Fruit fly (Drosophila melanogaster) whole organism, embryonic: ENCODE measurements around the gene SoYb.

Experiments used
- Awh ChIP-seq: fragments of 200-800 bp; sonication (Bioruptor generic); IDR thresholded peaks from 2 replicates; pipeline ENCODE4, ENCODE4 v1.3.6; 2022; ENCODE audit warnings: missing biosample characterization, missing genetic modification characterization
- CG10147 ChIP-seq: fragments of 200-800 bp; sonication (Bioruptor generic); optimal IDR thresholded peaks from 2 replicates; lab custom pipeline; 2019; ENCODE audit warnings: missing biosample characterization, mild to moderate bottlenecking, missing genetic modification characterization, moderate library complexity
- CG10321 ChIP-seq: fragments of 200-800 bp; sonication (Bioruptor generic); IDR thresholded peaks from 2 replicates; pipeline ENCODE4 v1.3.6; 2022; ENCODE audit warnings: missing biosample characterization, missing genetic modification characterization
- CG10565 ChIP-seq: fragments of 200-800 bp; sonication (Bioruptor generic); optimal IDR thresholded peaks from 3 replicates; lab custom pipeline; 2016; ENCODE audit warnings: missing biosample characterization, mild to moderate bottlenecking, missing genetic modification characterization
- CG11560 ChIP-seq: fragments of 200-800 bp; sonication (Bioruptor generic); IDR thresholded peaks from 3 replicates; pipeline ENCODE4 v1.3.6; 2022; ENCODE audit warnings: missing biosample characterization, missing genetic modification characterization
- CG11696 ChIP-seq: fragments of 200-800 bp; sonication (Bioruptor generic); IDR thresholded peaks from 2 replicates; pipeline ENCODE4 v1.3.6; 2022; ENCODE audit warnings: missing biosample characterization, missing genetic modification characterization
- CG12236 ChIP-seq: fragments of 200-800 bp; sonication (Bioruptor generic); optimal IDR thresholded peaks from 2 replicates; lab custom pipeline; 2016; ENCODE audit warnings: missing biosample characterization, missing genetic modification characterization
- CG12942 ChIP-seq: fragments of 200-800 bp; sonication (Bioruptor generic); optimal IDR thresholded peaks from 3 replicates; lab custom pipeline; 2016; ENCODE audit warnings: missing biosample characterization, missing genetic modification characterization
- CG13775 ChIP-seq: fragments of 200-800 bp; sonication (Bioruptor generic); optimal IDR thresholded peaks from 3 replicates; lab custom pipeline; 2017; ENCODE audit warnings: missing biosample characterization, mild to moderate bottlenecking, missing genetic modification characterization
- CG16815 ChIP-seq: fragments of 200-800 bp; sonication (Bioruptor generic); optimal IDR thresholded peaks from 3 replicates; lab custom pipeline; 2017; ENCODE audit warnings: missing biosample characterization, mild to moderate bottlenecking, missing genetic modification characterization
- CG17612 ChIP-seq: fragments of 200-800 bp; sonication (Bioruptor generic); IDR thresholded peaks from 2 replicates; pipeline ENCODE4 v1.3.6; 2022; ENCODE audit warnings: missing biosample characterization, missing genetic modification characterization
- CG3838 ChIP-seq: fragments of 200-800 bp; sonication (Bioruptor generic); optimal IDR thresholded peaks from 3 replicates; lab custom pipeline; 2016; ENCODE audit warnings: missing biosample characterization, missing genetic modification characterization
- CG7372 ChIP-seq: fragments of 200-800 bp; sonication (Bioruptor generic); IDR thresholded peaks from 2 replicates; pipeline ENCODE4 v1.3.6; 2022; ENCODE audit warnings: missing biosample characterization, missing genetic modification characterization
- CG7786 ChIP-seq: fragments of 200-800 bp; sonication (Bioruptor generic); optimal IDR thresholded peaks from 2 replicates; lab custom pipeline; 2016; ENCODE audit warnings: missing biosample characterization, missing genetic modification characterization
- CG8089 ChIP-seq: fragments of 200-800 bp; sonication (Bioruptor generic); optimal IDR thresholded peaks from 3 replicates; lab custom pipeline; 2016; ENCODE audit warnings: missing biosample characterization, missing genetic modification characterization
- CG8281 ChIP-seq: fragments of 200-800 bp; sonication (Bioruptor generic); optimal IDR thresholded peaks from 2 replicates; lab custom pipeline; 2018; ENCODE audit warnings: missing biosample characterization, mild to moderate bottlenecking, missing genetic modification characterization, moderate library complexity
- CG9609 ChIP-seq: fragments of 200-800 bp; sonication (Bioruptor generic); optimal IDR thresholded peaks from 3 replicates; lab custom pipeline; 2016; ENCODE audit warnings: missing biosample characterization, missing genetic modification characterization
- CG9797 ChIP-seq: fragments of 200-800 bp; sonication (Bioruptor generic); optimal IDR thresholded peaks from 3 replicates; lab custom pipeline; 2018; ENCODE audit warnings: missing biosample characterization, mild to moderate bottlenecking, missing genetic modification characterization
- Chrac-16 ChIP-seq: fragments of 200-800 bp; sonication (Bioruptor generic); optimal IDR thresholded peaks from 3 replicates; lab custom pipeline; 2016; ENCODE audit warnings: missing biosample characterization, missing genetic modification characterization
- D ChIP-seq, 2 experiments: fragments of 200-800 bp in 1 of 2; fragments of >200 bp in 1 of 2; sonication (Bioruptor generic) in 1 of 2; optimal IDR thresholded peaks; 2 replicates in 1 of 2; 3 replicates in 1 of 2; lab custom pipeline; 2017; ENCODE audit warnings: mild to moderate bottlenecking in 1 of 2, missing biosample characterization in 1 of 2, missing genetic modification characterization in 1 of 2, missing genetic modification reagents in 1 of 2
- Dbx ChIP-seq: fragments of 200-800 bp; sonication (Bioruptor generic); IDR thresholded peaks from 3 replicates; pipeline ENCODE4 v1.3.6; 2022; ENCODE audit warnings: missing biosample characterization, missing genetic modification characterization
- Deaf1 ChIP-seq: fragments of 200-800 bp; optimal IDR thresholded peaks from 3 replicates; lab custom pipeline; 2019; ENCODE audit warnings: missing biosample characterization, mild to moderate bottlenecking, missing genetic modification characterization, moderate library complexity
- Dref ChIP-seq: fragments of 200-800 bp; sonication (Bioruptor generic); IDR thresholded peaks from 2 replicates; pipeline ENCODE4 v1.3.6; 2022; ENCODE audit warnings: missing biosample characterization, missing genetic modification characterization
- E2f2 ChIP-seq: fragments of 200-800 bp; sonication (Bioruptor generic); IDR thresholded peaks from 2 replicates; pipeline ENCODE4 v1.3.6; 2022; ENCODE audit warnings: missing biosample characterization, missing genetic modification characterization
- Fer1 ChIP-seq: fragments of 200-800 bp; sonication (Bioruptor generic); optimal IDR thresholded peaks from 2 replicates; lab custom pipeline; 2017; ENCODE audit warnings: missing biosample characterization, mild to moderate bottlenecking, missing genetic modification characterization
- Hand ChIP-seq: fragments of 200-800 bp; sonication (Bioruptor generic); optimal IDR thresholded peaks from 2 replicates; lab custom pipeline; 2017; ENCODE audit warnings: mild to moderate bottlenecking, missing biosample characterization, missing genetic modification reagents, missing genetic modification characterization
- Hr51 ChIP-seq, 2 experiments: fragments of 200-800 bp; sonication (Bioruptor generic); optimal IDR thresholded peaks; 2 replicates in 1 of 2; 3 replicates in 1 of 2; lab custom pipeline; 2016 to 2018; ENCODE audit warnings: missing biosample characterization in 2 of 2, missing genetic modification characterization in 2 of 2, mild to moderate bottlenecking in 1 of 2, moderate library complexity in 1 of 2
- Hsf ChIP-seq: fragments of 200-800 bp; sonication (Bioruptor generic); optimal IDR thresholded peaks from 3 replicates; lab custom pipeline; 2016; ENCODE audit warnings: missing biosample characterization, missing genetic modification characterization
- Lhr ChIP-seq: fragments of 200-800 bp; sonication (Bioruptor generic); optimal IDR thresholded peaks from 3 replicates; lab custom pipeline; 2017; ENCODE audit warnings: mild to moderate bottlenecking, missing biosample characterization, missing genetic modification reagents, missing genetic modification characterization
- NfI ChIP-seq: fragments of 200-800 bp; sonication (Bioruptor generic); optimal IDR thresholded peaks from 3 replicates; lab custom pipeline; 2018; ENCODE audit warnings: missing biosample characterization, mild to moderate bottlenecking, missing genetic modification characterization, moderate library complexity
- Rfx ChIP-seq: fragments of 200-800 bp; sonication (Bioruptor generic); IDR thresholded peaks from 2 replicates; pipeline ENCODE4 v1.3.6; 2022; ENCODE audit warnings: missing biosample characterization, missing genetic modification characterization
- Sox100B ChIP-seq: fragments of 200-800 bp; sonication (Bioruptor generic); optimal IDR thresholded peaks from 3 replicates; lab custom pipeline; 2018; ENCODE audit warnings: missing biosample characterization, mild to moderate bottlenecking, missing genetic modification characterization
- Sry-β ChIP-seq: fragments of 200-800 bp; sonication (Bioruptor generic); optimal IDR thresholded peaks from 2 replicates; lab custom pipeline; 2018; ENCODE audit warnings: missing biosample characterization, mild to moderate bottlenecking, missing genetic modification characterization, moderate library complexity
- Sry-δ ChIP-seq: fragments of 200-800 bp; sonication (Bioruptor generic); optimal IDR thresholded peaks from 2 replicates; lab custom pipeline; 2016; ENCODE audit warnings: missing biosample characterization, missing genetic modification characterization
- Ssrp ChIP-seq: fragments of 200-800 bp; sonication (Bioruptor generic); optimal IDR thresholded peaks from 2 replicates; lab custom pipeline; 2018; ENCODE audit warnings: missing biosample characterization, mild to moderate bottlenecking, missing genetic modification characterization, moderate library complexity
- ara ChIP-seq: fragments of 200-800 bp; sonication (Bioruptor generic); IDR thresholded peaks from 2 replicates; pipeline ENCODE4 v1.3.6; 2022; ENCODE audit warnings: missing biosample characterization, missing genetic modification characterization
- br ChIP-seq: fragments of >200 bp; optimal IDR thresholded peaks from 2 replicates; lab custom pipeline; 2017
- dan ChIP-seq: fragments of 200-800 bp; sonication (Bioruptor generic); IDR thresholded peaks from 2 replicates; pipeline ENCODE4 v1.3.6; 2022; ENCODE audit warnings: missing biosample characterization, missing genetic modification characterization
- hth ChIP-seq: fragments of >200 bp; optimal IDR thresholded peaks from 2 replicates; lab custom pipeline; 2017; ENCODE audit warnings: inconsistent platforms
- kah ChIP-seq: fragments of 200-800 bp; sonication (Bioruptor generic); optimal IDR thresholded peaks from 2 replicates; lab custom pipeline; 2018; ENCODE audit warnings: missing biosample characterization, mild to moderate bottlenecking, missing genetic modification characterization
- kni ChIP-seq: fragments of 200-800 bp; sonication (Bioruptor generic); optimal IDR thresholded peaks from 3 replicates; lab custom pipeline; 2017; ENCODE audit warnings: mild to moderate bottlenecking, missing biosample characterization, missing genetic modification reagents, missing genetic modification characterization
- nerfin-1 ChIP-seq: fragments of 200-800 bp; sonication (Bioruptor generic); optimal IDR thresholded peaks from 3 replicates; lab custom pipeline; 2019; ENCODE audit warnings: missing biosample characterization, mild to moderate bottlenecking, missing genetic modification characterization, moderate library complexity
- onecut ChIP-seq: fragments of 200-800 bp; sonication (Bioruptor generic); IDR thresholded peaks from 2 replicates; pipeline ENCODE4 v1.3.6; 2022; ENCODE audit warnings: missing biosample characterization, missing genetic modification characterization
- pan ChIP-seq, 4 experiments: fragments of >200 bp in 3 of 4; fragments of 200-800 bp in 1 of 4; sonication (Bioruptor generic) in 1 of 4; optimal IDR thresholded peaks in 3 of 4; IDR thresholded peaks in 1 of 4; 2 replicates each; pipeline versions ENCODE4 v1.3.6 to Lab custom; 2017 to 2022; ENCODE audit warnings: missing biosample characterization in 2 of 4, missing genetic modification characterization in 2 of 4, mixed read lengths in 1 of 4
- sens-2 ChIP-seq: fragments of 200-800 bp; sonication (Bioruptor generic); IDR thresholded peaks from 2 replicates; pipeline ENCODE4 v1.3.6; 2022; ENCODE audit warnings: missing biosample characterization, missing genetic modification characterization
- sima ChIP-seq: fragments of 200-800 bp; sonication (Bioruptor generic); optimal IDR thresholded peaks from 2 replicates; lab custom pipeline; 2016; ENCODE audit warnings: missing biosample characterization, missing genetic modification characterization
- sisA ChIP-seq: fragments of 200-800 bp; sonication (Bioruptor generic); IDR thresholded peaks from 2 replicates; pipeline ENCODE4 v1.3.6; 2022; ENCODE audit warnings: missing biosample characterization, missing genetic modification characterization
- sug ChIP-seq: fragments of 200-800 bp; optimal IDR thresholded peaks from 2 replicates; lab custom pipeline; 2019; ENCODE audit warnings: missing biosample characterization, mild to moderate bottlenecking, missing genetic modification characterization, moderate library complexity
- usp ChIP-seq: fragments of >200 bp; optimal IDR thresholded peaks from 2 replicates; lab custom pipeline; 2017; ENCODE audit warnings: missing biosample characterization, missing genetic modification characterization

SoYb gene

DNA sequence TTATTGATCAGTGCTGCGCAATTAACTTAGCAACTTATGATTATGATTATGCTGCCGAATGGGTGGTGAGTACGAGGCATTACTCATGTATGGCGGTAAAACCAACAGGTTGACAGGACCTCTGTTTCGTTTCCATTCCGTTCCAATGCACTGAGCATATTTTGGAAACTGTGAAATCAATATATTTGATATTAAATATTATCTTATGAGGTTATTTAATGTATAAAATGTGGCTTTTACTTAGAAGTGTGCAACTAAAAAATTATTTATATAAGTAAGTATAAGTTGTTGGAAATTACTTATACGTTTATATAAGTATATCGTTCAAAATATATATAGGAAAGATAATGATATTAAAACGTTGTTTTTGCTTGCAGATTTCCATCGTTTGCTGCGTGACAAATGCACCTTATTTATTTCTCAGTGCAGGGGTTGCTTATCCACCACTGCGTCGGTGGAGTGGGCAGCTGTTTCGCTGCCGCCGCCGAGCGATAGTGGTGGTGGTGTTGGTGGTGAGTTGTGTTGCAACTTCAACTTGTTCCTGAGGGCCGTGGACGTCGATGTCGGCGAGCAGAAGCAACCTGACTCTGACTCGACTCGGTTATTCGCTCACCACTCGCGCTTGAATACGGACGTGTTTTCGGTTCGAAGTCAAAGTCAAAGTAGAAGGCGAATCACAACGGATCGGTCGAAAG lies 18.3 kb downstream of the SoYb start, which contains the start of gene bib (continued):
- TF ChIP-seq Chrac-16 (GFP tag; lab: Kevin White, UChicago) (peak; percentile 83), kni (GFP tag; lab: Kevin White, UChicago) (peak; percentile 68), kah (peak; percentile 41), CG7372 (no peak), CG8281 (tag; lab: Kevin White, UChicago) (peak; percentile 53), E2f2 (no peak; the same call in 1 of the 2 replicates), Dref (GFP tag; lab: Robert Waterston, UW) (0 out of 2 replicates have a peak, but pooled peaks have one; percentile 33), CG11696 (GFP tag; lab: Robert Waterston, UW) (no peak), nerfin-1 (tag; lab: Kevin White, UChicago) (peak; percentile 77), Sox100B (GFP tag; lab: Kevin White, UChicago) (peak; percentile 92), CG10321 (GFP tag; lab: Robert Waterston, UW) (no peak), CG9609 (GFP tag; lab: Kevin White, UChicago) (no peak), pan (optimal IDR thresholded peaks at IDR 0.05; lab: Kevin White, UChicago) (no peak), pan (GFP tag; optimal IDR thresholded peaks at IDR 0.05 in 1 of 2, IDR thresholded peaks at IDR 0.05 in 1 of 2) (peak in 1 of 2 experiments; percentile 58), CG13775 (GFP tag; lab: Kevin White, UChicago) (peak; percentile 91), ara (peak; percentile 63), Awh (peak; percentile 56; the same call in 1 of the 2 replicates), sisA (GFP tag; lab: Robert Waterston, UW) (peak; percentile 51), NfI (GFP tag; lab: Kevin White, UChicago) (peak; percentile 76), usp (GFP tag; lab: Kevin White, UChicago) (no peak), Hand (GFP tag; lab: Kevin White, UChicago) (peak; percentile 73), Deaf1 (peak; percentile 74), Sry-β (GFP tag; lab: Kevin White, UChicago) (peak; percentile 85), Fer1 (GFP tag; lab: Kevin White, UChicago) (peak; percentile 87), CG12236 (GFP tag; lab: Kevin White, UChicago) (no peak), onecut (GFP tag; lab: Robert Waterston, UW) (peak; percentile 75), D (optimal IDR thresholded peaks at IDR 0.05; lab: Kevin White, UChicago) (no peak), D (GFP tag; optimal IDR thresholded peaks at IDR 0.05; lab: Kevin White, UChicago) (peak; percentile 89), CG7786 (GFP tag; lab: Kevin White, UChicago) (peak; percentile 4), CG3838 (GFP tag; lab: Kevin White, UChicago) (peak; percentile 48), CG10147 (GFP tag; lab: Kevin White, UChicago) (peak; percentile 74), hth (lab: Kevin White, UChicago) (no peak), Ssrp (tag; lab: Kevin White, UChicago) (peak; percentile 86), CG8089 (peak; percentile 16), dan (GFP tag; lab: Robert Waterston, UW) (peak; percentile 55; the same call in 1 of the 2 replicates), Sry-δ (no peak), br (no peak), Rfx (peak; percentile 67), CG12942 (GFP tag; lab: Kevin White, UChicago) (peak; percentile 58), CG16815 (GFP tag; lab: Kevin White, UChicago) (peak; percentile 86), sima (no peak), Hr51 (GFP tag; optimal IDR thresholded peaks at IDR 0.05; lab: Kevin White, UChicago) (peak; percentile 54 to 81), Dbx (GFP tag; lab: Robert Waterston, UW) (0 out of 3 replicates have a peak, but pooled peaks have one; percentile 19), CG10565 (GFP tag; lab: Kevin White, UChicago) (peak; percentile 34), Hsf (GFP tag; lab: Kevin White, UChicago) (peak; percentile 69), sens-2 (GFP tag; lab: Robert Waterston, UW) (peak; percentile 42; the same call in 1 of the 2 replicates), CG11560 (tag; lab: Robert Waterston, UW) (no peak), CG17612 (GFP tag; lab: Robert Waterston, UW) (no peak), CG9797 (peak; percentile 32), sug (no peak), Lhr (GFP tag; lab: Kevin White, UChicago) (peak; percentile 71)
